Worm (Caenorhabditis elegans) whole organism, L4 larva: ENCODE results near the gene ptrn-1.

Experiments
- ama-1 ChIP-seq: fragments of 150-350 bp; optimal IDR thresholded peaks from 2 replicates; lab custom pipeline; 2014; ENCODE audit warnings: inconsistent platforms, mixed read lengths
- ces-1 ChIP-seq: fragments of 150-350 bp; sonication (generic microtip); optimal IDR thresholded peaks from 4 replicates; lab custom pipeline; 2014; ENCODE audit warnings: missing biosample characterization, missing genetic modification reagents, missing genetic modification characterization
- lin-1 ChIP-seq: fragments of 200-800 bp; sonication (Bioruptor generic); IDR thresholded peaks from 2 replicates; pipeline ENCODE4 v1.3.6; 2022; ENCODE audit warnings: missing genetic modification reagents, missing genetic modification characterization, missing compliant biosample characterization
- lin-29 ChIP-seq: fragments of 200-800 bp; sonication (Bioruptor generic); IDR thresholded peaks from 2 replicates; pipeline ENCODE4 v1.3.6; 2022; ENCODE audit warnings: missing genetic modification reagents, missing genetic modification characterization, missing compliant biosample characterization
- nhr-11 ChIP-seq: fragments of 150-350 bp; optimal IDR thresholded peaks from 2 replicates; lab custom pipeline; 2014; ENCODE audit warnings: missing biosample characterization, missing genetic modification characterization
- nhr-76 ChIP-seq: fragments of 150-350 bp; optimal IDR thresholded peaks from 2 replicates; lab custom pipeline; 2014; ENCODE audit warnings: missing biosample characterization, missing genetic modification characterization
- pqm-1 ChIP-seq: sonication (generic microtip); optimal IDR thresholded peaks from 2 replicates; lab custom pipeline; 2017; ENCODE audit warnings: missing biosample characterization, missing genetic modification characterization

DNA sequence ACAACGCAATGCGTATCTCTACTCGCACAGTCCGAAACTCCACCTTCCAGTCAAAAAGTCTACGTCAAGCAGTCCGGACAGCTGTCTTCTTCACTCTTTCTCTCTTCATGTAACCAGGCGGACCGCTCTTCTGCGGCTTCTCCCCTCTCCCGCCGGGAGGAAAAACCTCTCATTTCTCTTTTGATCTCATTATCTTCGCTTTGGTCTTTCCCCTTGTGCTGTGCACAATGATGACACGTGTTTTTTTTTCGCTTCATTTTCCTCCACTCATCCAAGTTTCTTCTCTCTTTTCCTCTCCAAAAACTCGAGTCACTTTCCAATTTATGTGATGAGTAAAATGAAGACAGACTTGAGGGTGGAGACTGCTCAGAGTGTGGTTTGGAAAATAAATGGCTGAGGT, 12.9 kb upstream of the ptrn-1 start, which contains the start of gene F35B3.7:
- no peak for TF ChIP-seq pqm-1
- no peak for TF ChIP-seq nhr-76 (tag; lab: Kevin White, UChicago)
- no peak for TF ChIP-seq ces-1 (GFP tag; lab: Kevin White, UChicago)
- TF ChIP-seq nhr-11 (tag; lab: Kevin White, UChicago) = peak; percentile 83
- no peak for TF ChIP-seq lin-29 (GFP tag; lab: Robert Waterston, UW)
- no peak for TF ChIP-seq lin-1 (GFP tag; lab: Robert Waterston, UW)
- no peak for TF ChIP-seq ama-1 (lab: Kevin White, UChicago)
